Fruit fly (Drosophila melanogaster) whole organism, embryonic: Measurements from ENCODE around the gene CG8173.

Experiments used
- Adf1 ChIP-seq: fragments of 200-800 bp; sonication (Bioruptor generic); IDR thresholded peaks from 2 replicates; pipeline ENCODE4 v1.3.6; 2022; ENCODE audit warnings: missing biosample characterization, missing genetic modification characterization
- Bgb ChIP-seq: fragments of 200-800 bp; sonication (Bioruptor generic); IDR thresholded peaks from 2 replicates; pipeline ENCODE4 v1.3.6; 2022; ENCODE audit warnings: missing biosample characterization, missing genetic modification characterization; ENCODE audit not compliant: partially characterized antibody
- BtbVII ChIP-seq: fragments of 200-800 bp; sonication (Bioruptor generic); optimal IDR thresholded peaks from 3 replicates; lab custom pipeline; 2017; ENCODE audit warnings: missing biosample characterization, mild to moderate bottlenecking, missing genetic modification characterization
- CG10209 ChIP-seq: fragments of 200-800 bp; sonication (Bioruptor generic); optimal IDR thresholded peaks from 3 replicates; lab custom pipeline; 2017; ENCODE audit warnings: missing biosample characterization, mild to moderate bottlenecking, missing genetic modification characterization, missing genetic modification reagents
- CG10267 ChIP-seq: fragments of 200-800 bp; sonication (Bioruptor generic); optimal IDR thresholded peaks from 2 replicates; lab custom pipeline; 2018; ENCODE audit warnings: missing biosample characterization, mild to moderate bottlenecking, missing genetic modification characterization, moderate library complexity
- CG10274 ChIP-seq: fragments of 200-800 bp; sonication (Bioruptor generic); optimal IDR thresholded peaks from 3 replicates; lab custom pipeline; 2017; ENCODE audit warnings: missing biosample characterization, mild to moderate bottlenecking, missing genetic modification characterization
- CG13287 ChIP-seq: fragments of 200-800 bp; sonication (Bioruptor generic); IDR thresholded peaks from 2 replicates; pipeline ENCODE4 v1.3.6; 2022; ENCODE audit warnings: missing biosample characterization, missing genetic modification characterization; ENCODE audit not compliant: partially characterized antibody
- CG14667 ChIP-seq: fragments of 200-800 bp; sonication (Bioruptor generic); IDR thresholded peaks from 2 replicates; pipeline ENCODE4 v1.3.6; 2022; ENCODE audit warnings: missing biosample characterization, missing genetic modification characterization
- CG14860 ChIP-seq: fragments of 200-800 bp; sonication (Bioruptor generic); IDR thresholded peaks from 3 replicates; pipeline ENCODE4 v1.3.6; 2022; ENCODE audit warnings: missing biosample characterization, missing genetic modification characterization; ENCODE audit not compliant: partially characterized antibody
- CG15479 ChIP-seq: fragments of 200-800 bp; sonication (Bioruptor generic); optimal IDR thresholded peaks from 3 replicates; lab custom pipeline; 2019; ENCODE audit warnings: missing biosample characterization, mild to moderate bottlenecking, missing genetic modification characterization, moderate library complexity
- CG1647 ChIP-seq: fragments of 200-800 bp; sonication (Bioruptor generic); optimal IDR thresholded peaks from 3 replicates; lab custom pipeline; 2016; ENCODE audit warnings: missing biosample characterization, missing genetic modification characterization
- CG18262 ChIP-seq: fragments of 200-800 bp; optimal IDR thresholded peaks from 3 replicates; lab custom pipeline; 2019; ENCODE audit warnings: missing biosample characterization, mild to moderate bottlenecking, missing genetic modification characterization, moderate library complexity
- CG2120 ChIP-seq: fragments of 200-800 bp; sonication (Bioruptor generic); optimal IDR thresholded peaks from 3 replicates; lab custom pipeline; 2016; ENCODE audit warnings: missing biosample characterization, missing genetic modification characterization
- CG2875 ChIP-seq: fragments of 200-800 bp; sonication (Bioruptor generic); optimal IDR thresholded peaks from 2 replicates; lab custom pipeline; 2017; ENCODE audit warnings: missing biosample characterization, mild to moderate bottlenecking, missing genetic modification characterization, missing genetic modification reagents
- CG30020 ChIP-seq: fragments of 200-800 bp; optimal IDR thresholded peaks from 2 replicates; lab custom pipeline; 2019; ENCODE audit warnings: missing biosample characterization, mild to moderate bottlenecking, missing genetic modification characterization, moderate library complexity
- CG31365 ChIP-seq: fragments of 200-800 bp; sonication (Bioruptor generic); optimal IDR thresholded peaks from 2 replicates; lab custom pipeline; 2018; ENCODE audit warnings: missing biosample characterization, mild to moderate bottlenecking, missing genetic modification characterization
- CG3163 ChIP-seq: fragments of 200-800 bp; sonication (Bioruptor generic); optimal IDR thresholded peaks from 3 replicates; lab custom pipeline; 2016; ENCODE audit warnings: missing biosample characterization, missing genetic modification characterization
- CG32532 ChIP-seq: fragments of 200-800 bp; sonication (Bioruptor generic); IDR thresholded peaks from 2 replicates; pipeline ENCODE4 v1.3.6; 2022; ENCODE audit warnings: missing biosample characterization, missing genetic modification characterization
- CG3838 ChIP-seq: fragments of 200-800 bp; sonication (Bioruptor generic); optimal IDR thresholded peaks from 3 replicates; lab custom pipeline; 2016; ENCODE audit warnings: missing biosample characterization, missing genetic modification characterization
- CG3995 ChIP-seq: fragments of 200-800 bp; sonication (Bioruptor generic); optimal IDR thresholded peaks from 3 replicates; lab custom pipeline; 2016; ENCODE audit warnings: missing biosample characterization, missing genetic modification characterization
- CG4424 ChIP-seq: fragments of 200-800 bp; sonication (Bioruptor generic); optimal IDR thresholded peaks from 3 replicates; lab custom pipeline; 2016; ENCODE audit warnings: missing biosample characterization, missing genetic modification characterization
- CG4730 ChIP-seq: fragments of 200-800 bp; sonication (Bioruptor generic); IDR thresholded peaks from 2 replicates; pipeline ENCODE4 v1.3.6; 2022; ENCODE audit warnings: missing biosample characterization, missing genetic modification characterization
- CG8924 ChIP-seq: fragments of 200-800 bp; optimal IDR thresholded peaks from 3 replicates; lab custom pipeline; 2019; ENCODE audit warnings: missing biosample characterization, mild to moderate bottlenecking, missing genetic modification characterization, moderate library complexity
- CG9817 ChIP-seq: fragments of 200-800 bp; sonication (Bioruptor generic); optimal IDR thresholded peaks from 2 replicates; lab custom pipeline; 2018; ENCODE audit warnings: missing biosample characterization, mild to moderate bottlenecking, missing genetic modification characterization, moderate library complexity
- CrebB ChIP-seq: fragments of 200-800 bp; sonication (Bioruptor generic); optimal IDR thresholded peaks from 3 replicates; lab custom pipeline; 2018; ENCODE audit warnings: missing biosample characterization, mild to moderate bottlenecking, missing genetic modification characterization
- Drgx ChIP-seq: fragments of 200-800 bp; sonication (Bioruptor generic); IDR thresholded peaks from 2 replicates; pipeline ENCODE4 v1.3.6; 2022; ENCODE audit warnings: missing biosample characterization, missing genetic modification characterization
- Fer2 ChIP-seq: fragments of 200-800 bp; sonication (Bioruptor generic); optimal IDR thresholded peaks from 2 replicates; lab custom pipeline; 2018; ENCODE audit warnings: missing biosample characterization, mild to moderate bottlenecking, missing genetic modification characterization, moderate library complexity
- HLHmδ ChIP-seq: fragments of 200-800 bp; sonication (Bioruptor generic); optimal IDR thresholded peaks from 2 replicates; lab custom pipeline; 2018; ENCODE audit warnings: missing biosample characterization, mild to moderate bottlenecking, missing genetic modification characterization, moderate library complexity
- Hsf ChIP-seq: fragments of 200-800 bp; sonication (Bioruptor generic); optimal IDR thresholded peaks from 3 replicates; lab custom pipeline; 2016; ENCODE audit warnings: missing biosample characterization, missing genetic modification characterization
- Jarid2 ChIP-seq: fragments of 200-800 bp; sonication (Bioruptor generic); optimal IDR thresholded peaks from 3 replicates; lab custom pipeline; 2017; ENCODE audit warnings: mild to moderate bottlenecking, missing biosample characterization, missing genetic modification reagents, missing genetic modification characterization
- Lhr ChIP-seq: fragments of 200-800 bp; sonication (Bioruptor generic); optimal IDR thresholded peaks from 3 replicates; lab custom pipeline; 2017; ENCODE audit warnings: mild to moderate bottlenecking, missing biosample characterization, missing genetic modification reagents, missing genetic modification characterization
- Oli ChIP-seq: fragments of 200-800 bp; sonication (Bioruptor generic); optimal IDR thresholded peaks from 2 replicates; lab custom pipeline; 2018; ENCODE audit warnings: missing biosample characterization, mild to moderate bottlenecking, missing genetic modification characterization, moderate library complexity
- PHDP ChIP-seq: fragments of 200-800 bp; sonication (Bioruptor generic); optimal IDR thresholded peaks from 3 replicates; lab custom pipeline; 2018; ENCODE audit warnings: missing biosample characterization, mild to moderate bottlenecking, missing genetic modification characterization, moderate library complexity
- YL-1 ChIP-seq: fragments of 200-800 bp; sonication (Bioruptor generic); optimal IDR thresholded peaks from 3 replicates; lab custom pipeline; 2017; ENCODE audit warnings: missing biosample characterization, mild to moderate bottlenecking, missing genetic modification characterization
- ac ChIP-seq: fragments of 200-800 bp; sonication (Bioruptor generic); optimal IDR thresholded peaks from 3 replicates; lab custom pipeline; 2017; ENCODE audit warnings: missing biosample characterization, mild to moderate bottlenecking, missing genetic modification characterization
- ato ChIP-seq: fragments of 200-800 bp; sonication (Bioruptor generic); IDR thresholded peaks from 2 replicates; pipeline ENCODE4 v1.3.6; 2022; ENCODE audit warnings: missing biosample characterization, missing genetic modification characterization; ENCODE audit not compliant: partially characterized antibody
- caup ChIP-seq: fragments of 200-800 bp; sonication (Bioruptor generic); optimal IDR thresholded peaks from 3 replicates; lab custom pipeline; 2017; ENCODE audit warnings: missing biosample characterization, mild to moderate bottlenecking, missing genetic modification characterization, moderate library complexity; ENCODE audit not compliant: severe bottlenecking
- chinmo ChIP-seq: fragments of 200-800 bp; sonication (Bioruptor generic); IDR thresholded peaks from 4 replicates; pipeline ENCODE4 v1.3.6; 2022; ENCODE audit warnings: missing biosample characterization, missing genetic modification characterization; ENCODE audit not compliant: partially characterized antibody
- chn ChIP-seq: fragments of 200-800 bp; sonication (Bioruptor generic); optimal IDR thresholded peaks from 2 replicates; lab custom pipeline; 2016; ENCODE audit warnings: missing biosample characterization, missing genetic modification characterization
- croc ChIP-seq: fragments of 200-800 bp; sonication (Bioruptor generic); conservative IDR thresholded peaks from 3 replicates; pipeline ENCODE4 v1.3.6; 2022; ENCODE audit warnings: missing biosample characterization, missing genetic modification characterization
- ftz-f1 ChIP-seq: fragments of 200-800 bp; sonication (Bioruptor generic); optimal IDR thresholded peaks from 2 replicates; lab custom pipeline; 2016; ENCODE audit warnings: missing biosample characterization, missing genetic modification characterization
- lab ChIP-seq: fragments of 200-800 bp; sonication (Bioruptor generic); optimal IDR thresholded peaks from 3 replicates; lab custom pipeline; 2017; ENCODE audit warnings: missing biosample characterization, missing genetic modification characterization, mild to moderate bottlenecking, moderate library complexity, missing genetic modification reagents
- pros ChIP-seq: fragments of 200-800 bp; sonication (Bioruptor generic); optimal IDR thresholded peaks from 3 replicates; lab custom pipeline; 2019; ENCODE audit warnings: missing biosample characterization, mild to moderate bottlenecking, missing genetic modification characterization, moderate library complexity
- shn ChIP-seq: fragments of 200-800 bp; sonication (Bioruptor generic); optimal IDR thresholded peaks from 3 replicates; lab custom pipeline; 2016; ENCODE audit warnings: missing biosample characterization, missing genetic modification characterization
- stc ChIP-seq: fragments of 200-800 bp; sonication (Bioruptor generic); IDR thresholded peaks from 2 replicates; pipeline ENCODE4 v1.3.6; 2022; ENCODE audit warnings: missing biosample characterization, missing genetic modification characterization
- trem ChIP-seq: fragments of 200-800 bp; optimal IDR thresholded peaks from 3 replicates; lab custom pipeline; 2019; ENCODE audit warnings: missing biosample characterization, mild to moderate bottlenecking, missing genetic modification characterization, moderate library complexity
- ttk ChIP-seq: fragments of 200-800 bp; sonication (Bioruptor generic); IDR thresholded peaks from 2 replicates; pipeline ENCODE4 v2.1.2; 2022; ENCODE audit warnings: missing biosample characterization, missing genetic modification characterization
- vvl ChIP-seq: fragments of 200-800 bp; sonication (Bioruptor generic); IDR thresholded peaks from 2 replicates; pipeline ENCODE4 v1.3.6; 2022; ENCODE audit warnings: missing biosample characterization, missing genetic modification characterization
- wek ChIP-seq: fragments of 200-800 bp; sonication (Bioruptor generic); optimal IDR thresholded peaks from 3 replicates; lab custom pipeline; 2018; ENCODE audit warnings: missing biosample characterization, mild to moderate bottlenecking, missing genetic modification characterization, moderate library complexity
- zen2 ChIP-seq: fragments of 200-800 bp; sonication (Bioruptor generic); IDR thresholded peaks from 3 replicates; pipeline ENCODE4 v1.3.6; 2022; ENCODE audit warnings: missing biosample characterization, missing genetic modification characterization; ENCODE audit not compliant: partially characterized antibody

CG8173 gene

dm6 chrX:17738989-17739388 lies 29.5 kb upstream of the CG8173 start (continued):
- no peak for TF ChIP-seq CG2120 (GFP tag; lab: Kevin White, UChicago)
- TF ChIP-seq ato: no peak
- peak; percentile 6 for TF ChIP-seq lab (GFP tag; lab: Kevin White, UChicago)
- peak; percentile 11 for TF ChIP-seq YL-1 (GFP tag; lab: Kevin White, UChicago)
- no peak for TF ChIP-seq Jarid2 (GFP tag; lab: Kevin White, UChicago)
- TF ChIP-seq Lhr (GFP tag; lab: Kevin White, UChicago): no peak
- TF ChIP-seq Oli (tag; lab: Kevin White, UChicago): no peak
- no peak for TF ChIP-seq CG14667
- TF ChIP-seq Bgb: no peak
- TF ChIP-seq CG1647 (GFP tag; lab: Kevin White, UChicago): no peak
- no peak for TF ChIP-seq PHDP (tag; lab: Kevin White, UChicago)
- no peak for TF ChIP-seq CG3838
- no peak for TF ChIP-seq caup
- TF ChIP-seq vvl (GFP tag; lab: Robert Waterston, UW): no peak
- no peak for TF ChIP-seq CG4730 (GFP tag; lab: Robert Waterston, UW)
- no peak for TF ChIP-seq CG2875 (GFP tag; lab: Kevin White, UChicago)
- no peak for TF ChIP-seq shn (GFP tag; lab: Kevin White, UChicago)
- TF ChIP-seq CG14860 (GFP tag; lab: Robert Waterston, UW): no peak
- TF ChIP-seq CG30020 (tag; lab: Kevin White, UChicago): no peak
- no peak for TF ChIP-seq ac (GFP tag; lab: Kevin White, UChicago)
- peak; percentile 7 for TF ChIP-seq CG8924 (tag; lab: Kevin White, UChicago)
- no peak for TF ChIP-seq croc (GFP tag; lab: Robert Waterston, UW)
- TF ChIP-seq Drgx (GFP tag; lab: Robert Waterston, UW): no peak
- no peak for TF ChIP-seq trem (tag; lab: Kevin White, UChicago)
- TF ChIP-seq CG18262 (tag; lab: Kevin White, UChicago): no peak
- no peak for TF ChIP-seq CG9817 (tag; lab: Kevin White, UChicago)
- TF ChIP-seq Hsf (GFP tag; lab: Kevin White, UChicago): no peak
- 0 out of 4 replicates have a peak, but pooled peaks have one; percentile 27 for TF ChIP-seq chinmo
- no peak for TF ChIP-seq ttk (GFP tag; lab: Robert Waterston, UW)
- TF ChIP-seq Fer2: no peak
- peak; percentile 25 for TF ChIP-seq chn (GFP tag; lab: Kevin White, UChicago)
- no peak for TF ChIP-seq CG10274 (GFP tag; lab: Kevin White, UChicago)
- TF ChIP-seq pros (GFP tag; lab: Kevin White, UChicago): peak; percentile 73
- TF ChIP-seq BtbVII (GFP tag; lab: Kevin White, UChicago): no peak
- TF ChIP-seq CG4424 (GFP tag; lab: Kevin White, UChicago): peak; percentile 1
- peak; percentile 49; the same call in 1 of the 2 replicates for TF ChIP-seq Adf1
- TF ChIP-seq CG13287 (GFP tag; lab: Robert Waterston, UW): no peak
- no peak for TF ChIP-seq CG3163 (GFP tag; lab: Kevin White, UChicago)
- no peak for TF ChIP-seq CG3995 (GFP tag; lab: Kevin White, UChicago)
- TF ChIP-seq CG10267 (tag; lab: Kevin White, UChicago): no peak
- no peak for TF ChIP-seq wek (GFP tag; lab: Kevin White, UChicago)
- no peak for TF ChIP-seq CG31365 (tag; lab: Kevin White, UChicago)
- no peak for TF ChIP-seq stc (GFP tag; lab: Robert Waterston, UW)
- TF ChIP-seq ftz-f1 (GFP tag; lab: Kevin White, UChicago): no peak
- no peak for TF ChIP-seq CrebB (tag; lab: Kevin White, UChicago)
- TF ChIP-seq CG15479: peak; percentile 3
- no peak for TF ChIP-seq CG32532 (GFP tag; lab: Robert Waterston, UW)
- TF ChIP-seq HLHmδ: peak; percentile 38
- no peak for TF ChIP-seq CG10209
- TF ChIP-seq zen2 (GFP tag; lab: Robert Waterston, UW): 0 out of 3 replicates have a peak, but pooled peaks have one; percentile 49
